Worm (Caenorhabditis elegans): ENCODE data around the gene cal-5.

cal-5 gene

ce11 chrX:5084495-5084894 lies 6.7 kb upstream of the cal-5 start, which contains the start of gene ets-5:
Gene ets-5, minus strand, starts transcription at chrX:5084526.
- no peak for TF ChIP-seq cebp-2 (GFP tag; IDR thresholded peaks at IDR 0.05)
- 0 out of 2 replicates have a peak, but pooled peaks have one; percentile 28 for TF ChIP-seq let-526 (GFP tag; IDR thresholded peaks at IDR 0.05)

ce11 chrX:5084080-5084479 lies 6.3 kb upstream of the cal-5 start:
- TF ChIP-seq egrh-3 (GFP tag; IDR thresholded peaks at IDR 0.05): no peak
- TF ChIP-seq zfh-2 (GFP tag; conservative IDR thresholded peaks at IDR 0.05): 0 out of 2 replicates have a peak, but pooled peaks have one; percentile 34
- no peak for TF ChIP-seq gei-17 (GFP tag; optimal IDR thresholded peaks at IDR 0.05)
- TF ChIP-seq ceh-100 (GFP tag; IDR thresholded peaks at IDR 0.05): no peak
- no peak for TF ChIP-seq F23B12.7 (tag; optimal IDR thresholded peaks at IDR 0.05; ENCODE audit: insufficient read depth)
- no peak for TF ChIP-seq Y67H2A.10 (GFP tag; conservative IDR thresholded peaks at IDR 0.05)

ce11 chrX:5079297-5079696 lies 1.5 kb upstream of the cal-5 start:
- 0 out of 2 replicates have a peak, but pooled peaks have one; percentile 25 for TF ChIP-seq K11D2.4 (GFP tag; IDR thresholded peaks at IDR 0.05)
- TF ChIP-seq lin-40 (tag; optimal IDR thresholded peaks at IDR 0.05): peak; percentile 8
- no peak for TF ChIP-seq ztf-26 (tag; optimal IDR thresholded peaks at IDR 0.05)

DNA sequence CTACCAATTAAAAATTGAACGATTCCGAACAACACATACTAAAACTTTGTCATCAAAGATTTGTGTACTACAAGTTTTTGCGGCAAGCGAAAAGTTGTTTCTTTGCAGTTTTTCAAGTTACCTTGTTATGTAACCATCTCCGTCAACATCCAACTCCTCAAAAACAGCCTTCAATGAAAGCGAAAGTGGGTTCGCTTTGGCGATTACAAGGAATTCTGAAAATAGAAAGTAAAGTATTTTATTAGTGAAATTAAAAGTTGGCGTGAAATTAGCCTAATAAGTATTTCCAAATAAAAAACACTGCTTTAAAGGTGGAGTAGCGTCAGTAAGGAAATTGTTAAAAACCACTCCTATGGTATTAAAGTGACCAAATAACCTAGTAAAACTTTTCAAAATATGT lies 2.2 kb downstream of the cal-5 start:
- TF ChIP-seq ets-4 (GFP tag; optimal IDR thresholded peaks at IDR 0.05): no peak
- no peak for TF ChIP-seq mel-28 (tag; optimal IDR thresholded peaks at IDR 0.05; ENCODE audit: borderline replicate concordance)
- no peak for TF ChIP-seq unc-130 (GFP tag; optimal IDR thresholded peaks at IDR 0.05)
- TF ChIP-seq tbx-9 (tag; optimal IDR thresholded peaks at IDR 0.05; ENCODE audit: borderline replicate concordance): no peak
- TF ChIP-seq K11D2.4 (GFP tag; IDR thresholded peaks at IDR 0.05): no peak
- TF ChIP-seq dpff-1 (tag; optimal IDR thresholded peaks at IDR 0.05): no peak
- TF ChIP-seq efl-1 (GFP tag; optimal IDR thresholded peaks at IDR 0.05): no peak
- no peak for TF ChIP-seq ceh-27 (GFP tag; optimal IDR thresholded peaks at IDR 0.05)
- TF ChIP-seq mcd-1 (GFP tag; IDR thresholded peaks at IDR 0.05): no peak
- no peak for TF ChIP-seq C17E4.6 (GFP tag; IDR thresholded peaks at IDR 0.05)
- TF ChIP-seq F49E8.2 (tag; optimal IDR thresholded peaks at IDR 0.05; ENCODE audit: insufficient read depth): no peak
- TF ChIP-seq unc-62 (GFP tag; optimal IDR thresholded peaks at IDR 0.05): no peak

- TF ChIP-seq hrde-1 (tag; optimal IDR thresholded peaks at IDR 0.05; ENCODE audit: borderline replicate concordance) (no peak), ceh-100 (GFP tag; IDR thresholded peaks at IDR 0.05) (no peak), cebp-2 (GFP tag; IDR thresholded peaks at IDR 0.05) (no peak), sptf-2 (GFP tag; optimal IDR thresholded peaks at IDR 0.05) (no peak), attf-3 (GFP tag; conservative IDR thresholded peaks at IDR 0.05) (no peak), ztf-6 (GFP tag; IDR thresholded peaks at IDR 0.05) (no peak), K11D2.4 (GFP tag; IDR thresholded peaks at IDR 0.05) (no peak), tbp1 (GFP tag; optimal IDR thresholded peaks at IDR 0.05) (no peak)
Observed at ce11 chrX:5073895-5074294, 3.9 kb downstream of the cal-5 start.

- TF ChIP-seq lag-1 (GFP tag; IDR thresholded peaks at IDR 0.05) (no peak), gei-17 (GFP tag; optimal IDR thresholded peaks at IDR 0.05) (no peak), snpc-1.1 (tag; optimal IDR thresholded peaks at IDR 0.05; ENCODE audit: insufficient read depth) (no peak), ceh-91 (GFP tag; IDR thresholded peaks at IDR 0.05) (no peak), unc-62 (GFP tag; optimal IDR thresholded peaks at IDR 0.05) (no peak), aptf-2 (GFP tag; conservative IDR thresholded peaks at IDR 0.05) (no peak), hmg-20 (GFP tag; IDR thresholded peaks at IDR 0.05) (no peak), rpc-1 (optimal IDR thresholded peaks at IDR 0.05) (no peak), rpc-1 (tag; optimal IDR thresholded peaks at IDR 0.05) (no peak), akir-1 (GFP tag; optimal IDR thresholded peaks at IDR 0.05) (no peak), athp-1 (tag; optimal IDR thresholded peaks at IDR 0.05) (no peak), ceh-100 (GFP tag; IDR thresholded peaks at IDR 0.05) (no peak)
Observed at ce11 chrX:5071025-5071424, 6.7 kb downstream of the cal-5 start.
